Worm (Caenorhabditis elegans) whole organism, L1 larva: ENCODE data around the gene srt-15.

Experiments
- efl-1 ChIP-seq, 4 experiments: fragments of 150-350 bp; optimal IDR thresholded peaks in 3 of 4; peaks in 1 of 4; 1 replicate in 1 of 4; 2 replicates in 3 of 4; lab custom pipeline; 2014; ENCODE audit warnings: missing biosample characterization in 2 of 4, missing genetic modification characterization in 2 of 4, missing genetic modification reagents in 2 of 4
- fkh-10 ChIP-seq: sonication (generic microtip); optimal IDR thresholded peaks from 2 replicates; lab custom pipeline; 2017; ENCODE audit warnings: missing biosample characterization, missing genetic modification reagents, missing genetic modification characterization
- lin-15B ChIP-seq: fragments of 150-350 bp; sonication (generic microtip); optimal IDR thresholded peaks from 3 replicates; lab custom pipeline; 2014; ENCODE audit warnings: missing biosample characterization, missing genetic modification characterization
- nhr-237 ChIP-seq: fragments of 150-350 bp; optimal IDR thresholded peaks from 2 replicates; lab custom pipeline; 2014; ENCODE audit warnings: missing biosample characterization, missing genetic modification characterization
- nhr-76 ChIP-seq: sonication (generic microtip); optimal IDR thresholded peaks from 2 replicates; lab custom pipeline; 2017; ENCODE audit warnings: missing biosample characterization, missing genetic modification characterization
- snpc-4 ChIP-seq: fragments of 150-350 bp; optimal IDR thresholded peaks from 2 replicates; lab custom pipeline; 2014; ENCODE audit warnings: missing biosample characterization, missing genetic modification characterization
- snu-23 ChIP-seq: sonication (generic microtip); optimal IDR thresholded peaks from 2 replicates; lab custom pipeline; 2016; ENCODE audit warnings: missing genetic modification characterization, missing compliant biosample characterization
- swsn-7 ChIP-seq: sonication (generic microtip); optimal IDR thresholded peaks from 2 replicates; lab custom pipeline; 2016; ENCODE audit warnings: missing genetic modification characterization, missing compliant biosample characterization

- no peak for TF ChIP-seq lin-15B
- no peak for TF ChIP-seq snpc-4 (tag; lab: Kevin White, UChicago)
- TF ChIP-seq nhr-237 (tag; lab: Kevin White, UChicago), result no peak
- no peak for TF ChIP-seq fkh-10 (GFP tag; lab: Kevin White, UChicago)
- TF ChIP-seq snu-23 (GFP tag; lab: Kevin White, UChicago), result no peak
- no peak for TF ChIP-seq efl-1 (optimal IDR thresholded peaks at IDR 0.05; lab: Kevin White, UChicago)
- no peak for TF ChIP-seq efl-1 (GFP tag; optimal IDR thresholded peaks at IDR 0.05 in 1 of 2; lab: Kevin White, UChicago)
- TF ChIP-seq swsn-7 (tag; lab: Kevin White, UChicago), result no peak
- TF ChIP-seq nhr-76 (tag; lab: Kevin White, UChicago), result no peak
These were observed 42.2 kb upstream of the srt-15 start, which contains the start of gene str-66 for ce11 chrV:3104134-3104533.
